Fruit fly (Drosophila melanogaster): Measurements from ENCODE around the gene IRSp53.

DNA sequence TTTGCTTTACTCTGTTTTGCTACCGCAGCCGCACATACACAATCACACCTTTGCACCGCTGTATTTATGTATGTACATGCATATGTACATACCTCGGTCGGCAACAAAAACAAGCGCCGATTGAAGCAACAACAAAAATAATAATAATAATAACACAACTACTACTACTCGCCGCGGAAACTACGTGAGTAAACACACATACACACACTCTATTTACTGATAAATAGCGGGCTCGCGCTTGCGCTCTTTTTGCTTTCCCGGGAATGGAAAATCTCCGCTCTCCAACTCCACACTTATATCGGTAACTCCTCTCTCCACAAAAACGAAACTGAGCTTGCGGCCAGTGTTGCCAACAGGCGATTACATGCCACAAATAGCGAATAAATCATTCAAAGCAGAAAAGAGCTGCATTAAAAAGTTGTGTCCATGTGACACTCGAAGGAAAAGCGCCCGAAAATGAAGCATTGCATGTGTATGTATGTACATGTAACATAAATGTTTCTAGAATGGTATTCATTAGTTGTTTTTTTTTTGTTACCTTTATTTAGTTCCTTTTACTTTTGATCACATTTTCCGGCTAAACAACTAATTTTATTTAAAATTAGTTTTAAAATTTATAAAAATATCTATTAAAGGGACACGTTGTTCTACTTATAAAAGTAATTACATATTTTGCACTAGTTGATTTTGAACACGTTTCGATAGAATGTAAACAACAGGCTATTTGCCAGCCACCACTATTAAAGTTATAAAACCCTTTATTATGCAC, 17.0 kb upstream of the IRSp53 start:
- TF ChIP-seq Dll (optimal IDR thresholded peaks at IDR 0.05) (peak; percentile 22), pan (optimal IDR thresholded peaks at IDR 0.05) (no peak), CG8478 (optimal IDR thresholded peaks at IDR 0.05) (no peak)
